Worm (Caenorhabditis elegans): ENCODE measurements around the gene C06A1.3.
A peak's percentile ranks its signal among the peaks of the same experiment; 100 is the strongest.

The C06A1.3 gene

DNA sequence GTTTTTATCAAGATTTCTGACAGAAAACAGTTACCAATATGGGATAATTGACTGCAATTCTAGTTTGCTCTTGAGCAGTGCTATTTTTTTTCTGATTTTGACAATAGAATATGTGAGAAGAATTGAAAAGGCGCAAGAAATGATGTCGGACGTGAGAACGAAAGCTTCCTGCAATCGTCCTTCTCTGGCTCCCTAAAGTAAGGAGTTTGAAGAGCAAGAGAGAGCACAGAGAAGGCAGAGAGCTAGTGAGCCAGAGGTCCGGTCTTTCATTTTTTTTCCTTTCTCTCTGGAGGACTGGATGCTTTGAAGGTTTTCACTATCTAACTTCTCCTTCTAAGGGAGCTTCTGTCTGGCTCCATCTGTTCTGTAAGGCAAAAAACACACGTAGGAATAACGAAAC is 21.9 kb upstream of the C06A1.3 start (continued):
- TF ChIP-seq lin-29 (GFP tag; IDR thresholded peaks at IDR 0.05) (no peak), zip-2 (tag; optimal IDR thresholded peaks at IDR 0.05) (no peak), daf-16 (GFP tag; optimal IDR thresholded peaks at IDR 0.05) (no peak), daf-16 (tag; optimal IDR thresholded peaks at IDR 0.05) (peak; percentile 16), ceh-32 (tag; optimal IDR thresholded peaks at IDR 0.05; ENCODE audit: poor library complexity) (no peak), php-3 (GFP tag; IDR thresholded peaks at IDR 0.05) (no peak), daf-8 (GFP tag; IDR thresholded peaks at IDR 0.05) (no peak), aha-1 (tag) (peak; percentile 98), ama-1 (optimal IDR thresholded peaks at IDR 0.05) (peak; percentile 73), D1046.2 (GFP tag; IDR thresholded peaks at IDR 0.05) (no peak), vab-7 (GFP tag; IDR thresholded peaks at IDR 0.05) (no peak), mdl-1 (tag; optimal IDR thresholded peaks at IDR 0.05) (no peak), lin-39 (tag; optimal IDR thresholded peaks at IDR 0.05) (no peak), tra-1 (GFP tag; IDR thresholded peaks at IDR 0.05) (no peak), lin-13 (GFP tag; optimal IDR thresholded peaks at IDR 0.05) (no peak), nhr-42 (GFP tag; IDR thresholded peaks at IDR 0.05) (no peak), F44E2.7 (GFP tag; IDR thresholded peaks at IDR 0.05) (no peak), dmd-8 (GFP tag; IDR thresholded peaks at IDR 0.05) (no peak), sdz-12 (GFP tag; optimal IDR thresholded peaks at IDR 0.05) (no peak), ceh-28 (tag; optimal IDR thresholded peaks at IDR 0.05) (no peak), arid-1 (GFP tag; conservative IDR thresholded peaks at IDR 0.05) (no peak), nhr-237 (tag; optimal IDR thresholded peaks at IDR 0.05) (no peak), mxl-3 (GFP tag; optimal IDR thresholded peaks at IDR 0.05) (no peak), pha-4 (GFP tag; IDR thresholded peaks at IDR 0.05) (no peak), pha-4 (tag; optimal IDR thresholded peaks at IDR 0.05) (no peak), unc-130 (GFP tag; optimal IDR thresholded peaks at IDR 0.05) (no peak), unc-62 (GFP tag; optimal IDR thresholded peaks at IDR 0.05 in 1 of 2) (peak in 1 of 2 experiments; percentile 84), unc-62 (tag; optimal IDR thresholded peaks at IDR 0.05) (no peak), ces-1 (GFP tag; optimal IDR thresholded peaks at IDR 0.05) (no peak), lin-38 (GFP tag; IDR thresholded peaks at IDR 0.05) (no peak), T26A8.4 (GFP tag; IDR thresholded peaks at IDR 0.05) (no peak; the same call in 1 of the 2 replicates), ceh-20 (GFP tag; IDR thresholded peaks at IDR 0.05) (no peak), F37D6.2 (tag; optimal IDR thresholded peaks at IDR 0.05) (no peak), snpc-4 (tag; optimal IDR thresholded peaks at IDR 0.05) (no peak), lir-3 (tag; optimal IDR thresholded peaks at IDR 0.05) (no peak), zfp-3 (GFP tag; conservative IDR thresholded peaks at IDR 0.05) (no peak), nhr-6 (tag; optimal IDR thresholded peaks at IDR 0.05) (no peak)

DNA sequence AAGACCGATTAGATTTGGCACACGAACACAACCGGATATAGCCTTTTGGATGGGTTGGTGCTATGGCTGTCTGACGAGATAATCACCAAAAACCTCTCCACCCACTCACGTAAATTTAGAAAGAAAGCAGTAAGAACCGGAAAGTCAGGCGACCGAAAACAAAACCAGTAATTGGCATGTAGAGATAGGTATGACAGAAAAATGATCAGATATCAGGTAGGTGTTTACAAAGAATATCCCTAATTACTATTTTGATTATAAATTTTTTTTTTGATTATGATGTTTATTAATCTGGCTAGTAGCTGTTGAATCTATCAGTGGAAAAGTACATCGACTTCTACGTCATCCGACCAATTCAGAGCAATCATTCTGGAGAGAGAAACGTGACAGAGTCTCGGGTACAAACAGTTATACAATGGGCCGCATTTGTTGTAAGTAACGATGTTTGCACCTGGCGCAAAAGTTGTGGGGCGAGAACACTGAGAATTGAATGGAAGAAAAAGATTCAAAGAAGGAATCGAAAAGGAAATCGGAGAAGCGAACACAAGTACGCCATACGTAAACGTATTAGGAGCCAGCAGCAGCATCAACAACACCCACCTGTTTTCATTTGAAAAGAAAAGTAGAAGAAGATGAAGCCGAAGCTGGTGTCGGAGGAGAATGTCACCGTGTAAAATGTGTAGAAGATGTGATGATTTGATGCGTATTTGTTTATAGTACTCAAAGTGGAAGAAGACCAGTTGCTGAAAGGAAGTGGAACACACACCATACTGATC is 21.0 kb upstream of the C06A1.3 start:
- TF ChIP-seq madf-9 (GFP tag; conservative IDR thresholded peaks at IDR 0.05) (0 out of 2 replicates have a peak, but pooled peaks have one; percentile 16), duxl-1 (tag; optimal IDR thresholded peaks at IDR 0.05; ENCODE audit: poor library complexity) (no peak), nhr-6 (tag; optimal IDR thresholded peaks at IDR 0.05) (no peak), Y75B8A.6 (GFP tag; IDR thresholded peaks at IDR 0.05) (no peak), lin-15B (tag; optimal IDR thresholded peaks at IDR 0.05) (no peak), F44E2.7 (GFP tag; IDR thresholded peaks at IDR 0.05) (no peak), mdl-1 (tag; optimal IDR thresholded peaks at IDR 0.05) (peak in 1 of 2 experiments; percentile 15), dmd-8 (GFP tag; IDR thresholded peaks at IDR 0.05) (no peak), rbr-2 (tag; optimal IDR thresholded peaks at IDR 0.05) (peak; percentile 14), pqm-1 (tag; optimal IDR thresholded peaks at IDR 0.05) (no peak), nhr-237 (tag; optimal IDR thresholded peaks at IDR 0.05) (no peak), madf-5 (GFP tag; IDR thresholded peaks at IDR 0.05) (0 out of 4 replicates have a peak, but pooled peaks of 1 of the 2 experiments have one; percentile 7), arid-1 (GFP tag; conservative IDR thresholded peaks at IDR 0.05) (no peak), F49E8.2 (tag; optimal IDR thresholded peaks at IDR 0.05; ENCODE audit: borderline replicate concordance) (no peak), ZK337.2 (GFP tag; IDR thresholded peaks at IDR 0.05) (no peak), lin-29 (GFP tag; IDR thresholded peaks at IDR 0.05) (no peak; the same call in 1 of the 2 replicates), ama-1 (optimal IDR thresholded peaks at IDR 0.05) (peak; percentile 79), unc-62 (GFP tag; optimal IDR thresholded peaks at IDR 0.05 in 1 of 2) (peak in 1 of 2 experiments; percentile 91), unc-62 (tag; optimal IDR thresholded peaks at IDR 0.05) (no peak), ztf-7 (tag; optimal IDR thresholded peaks at IDR 0.05) (no peak), tag-97 (GFP tag; IDR thresholded peaks at IDR 0.05) (no peak), nhr-102 (tag; optimal IDR thresholded peaks at IDR 0.05) (no peak), lin-39 (tag; optimal IDR thresholded peaks at IDR 0.05) (no peak), Y48G9A.11 (GFP tag; IDR thresholded peaks at IDR 0.05) (no peak)

Measured in whole organism, L4 larva.